Worm (Caenorhabditis elegans) whole organism, late embryonic: ENCODE data around the gene EGAP9.3.

Experiments used
- T23F11.4 ChIP-seq: fragments of 200-800 bp; sonication (Bioruptor generic); optimal IDR thresholded peaks from 2 replicates; lab custom pipeline; 2018; ENCODE audit warnings: mild to moderate bottlenecking, missing genetic modification characterization, missing compliant biosample characterization
- Y22D7AL.16 ChIP-seq: sonication (generic microtip); optimal IDR thresholded peaks from 2 replicates; lab custom pipeline; 2016; ENCODE audit warnings: missing genetic modification characterization, missing compliant biosample characterization
- ama-1 ChIP-seq: fragments of 150-350 bp; optimal IDR thresholded peaks from 2 replicates; lab custom pipeline; 2014
- dmd-4 ChIP-seq: sonication (generic microtip); optimal IDR thresholded peaks from 2 replicates; lab custom pipeline; 2016; ENCODE audit warnings: borderline replicate concordance, missing genetic modification characterization, missing compliant biosample characterization
- ets-4 ChIP-seq: sonication (generic microtip); optimal IDR thresholded peaks from 2 replicates; lab custom pipeline; 2016; ENCODE audit warnings: missing genetic modification characterization, missing compliant biosample characterization
- hlh-30 ChIP-seq: sonication (generic microtip); optimal IDR thresholded peaks from 2 replicates; lab custom pipeline; 2017; ENCODE audit warnings: antibody characterized with exemption, missing genetic modification characterization, missing compliant biosample characterization; ENCODE audit not compliant: insufficient read depth
- lin-11 ChIP-seq: fragments of 200-800 bp; sonication (Bioruptor generic); optimal IDR thresholded peaks from 2 replicates; lab custom pipeline; 2018; ENCODE audit warnings: mild to moderate bottlenecking, missing genetic modification characterization, missing compliant biosample characterization
- nfya-1 ChIP-seq: sonication (generic microtip); optimal IDR thresholded peaks from 2 replicates; lab custom pipeline; 2017; ENCODE audit warnings: missing genetic modification characterization, mild to moderate bottlenecking, missing compliant biosample characterization, antibody characterized with exemption, moderate library complexity
- nhr-11 ChIP-seq: fragments of 150-350 bp; optimal IDR thresholded peaks from 2 replicates; lab custom pipeline; 2014; ENCODE audit warnings: missing biosample characterization, missing genetic modification characterization
- pat-9 ChIP-seq: fragments of 200-800 bp; sonication (Bioruptor generic); optimal IDR thresholded peaks from 2 replicates; lab custom pipeline; 2018; ENCODE audit warnings: mild to moderate bottlenecking, missing genetic modification characterization, moderate library complexity, missing compliant biosample characterization
- sdc-2 ChIP-seq: sonication (generic microtip); optimal IDR thresholded peaks from 2 replicates; lab custom pipeline; 2016; ENCODE audit warnings: missing genotype, missing genetic modification characterization, missing compliant biosample characterization
- tbx-2 ChIP-seq: sonication (generic microtip); optimal IDR thresholded peaks from 2 replicates; lab custom pipeline; 2016; ENCODE audit warnings: missing genetic modification characterization, missing compliant biosample characterization
- unc-86 ChIP-seq: sonication (generic microtip); optimal IDR thresholded peaks from 2 replicates; lab custom pipeline; 2016; ENCODE audit warnings: missing genetic modification characterization, missing compliant biosample characterization

ce11 chrV:6626244-6626643 is 46.3 kb upstream of the EGAP9.3 start, which contains the start of gene ppt-1:
- TF ChIP-seq T23F11.4 (GFP tag; lab: Kevin White, UChicago) (no peak), Y22D7AL.16 (tag; lab: Kevin White, UChicago) (no peak), lin-11 (no peak), unc-86 (no peak), nfya-1 (tag; lab: Kevin White, UChicago) (no peak), tbx-2 (tag; lab: Kevin White, UChicago) (no peak), dmd-4 (tag; lab: Kevin White, UChicago) (no peak), hlh-30 (tag; lab: Kevin White, UChicago) (no peak), ama-1 (lab: Kevin White, UChicago) (no peak), ets-4 (tag; lab: Kevin White, UChicago) (no peak), pat-9 (no peak), nhr-11 (tag; lab: Kevin White, UChicago) (no peak), sdc-2 (tag; lab: Kevin White, UChicago) (no peak)
